Worm (Caenorhabditis elegans) whole organism, L1 larva: ENCODE measurements around the gene F54D5.15.

Source experiments
- C04F5.9 ChIP-seq: sonication (generic microtip); optimal IDR thresholded peaks from 2 replicates; lab custom pipeline; 2016; ENCODE audit warnings: missing genetic modification characterization, missing compliant biosample characterization
- C16A3.4 ChIP-seq: fragments of 150-350 bp; optimal IDR thresholded peaks from 2 replicates; lab custom pipeline; 2014; ENCODE audit warnings: missing biosample characterization, missing genetic modification characterization
- aly-2 ChIP-seq: fragments of 150-350 bp; optimal IDR thresholded peaks from 2 replicates; lab custom pipeline; 2014; ENCODE audit warnings: missing biosample characterization, missing genetic modification characterization
- ama-1 ChIP-seq: fragments of 150-350 bp; optimal IDR thresholded peaks from 2 replicates; lab custom pipeline; 2014
- ceh-63 ChIP-seq: fragments of 200-800 bp; sonication (Bioruptor generic); optimal IDR thresholded peaks from 2 replicates; lab custom pipeline; 2018; ENCODE audit warnings: mild to moderate bottlenecking, missing genetic modification characterization, missing compliant biosample characterization
- ceh-8 ChIP-seq: fragments of 200-800 bp; sonication (Bioruptor generic); optimal IDR thresholded peaks from 2 replicates; lab custom pipeline; 2018; ENCODE audit warnings: mild to moderate bottlenecking, missing genetic modification characterization, moderate library complexity, missing compliant biosample characterization
- ceh-82 ChIP-seq, 3 experiments: fragments of 150-350 bp in 1 of 3; sonication (generic microtip) in 2 of 3; optimal IDR thresholded peaks; 2 replicates each; lab custom pipeline; 2014 to 2017; ENCODE audit warnings: missing biosample characterization in 3 of 3, missing genetic modification characterization in 3 of 3
- dpl-1 ChIP-seq, 3 experiments: fragments of 150-350 bp in 2 of 3; sonication (generic microtip) in 1 of 3; optimal IDR thresholded peaks; 2 replicates each; lab custom pipeline; 2014 to 2017; ENCODE audit warnings: missing biosample characterization in 3 of 3, missing genetic modification characterization in 3 of 3, missing genetic modification reagents in 3 of 3
- dsc-1 ChIP-seq: sonication (generic microtip); optimal IDR thresholded peaks from 2 replicates; lab custom pipeline; 2016; ENCODE audit warnings: mild to moderate bottlenecking, missing genetic modification characterization, missing compliant biosample characterization
- efl-1 ChIP-seq, 4 experiments: fragments of 150-350 bp; optimal IDR thresholded peaks in 3 of 4; peaks in 1 of 4; 1 replicate in 1 of 4; 2 replicates in 3 of 4; lab custom pipeline; 2014; ENCODE audit warnings: missing biosample characterization in 2 of 4, missing genetic modification characterization in 2 of 4, missing genetic modification reagents in 2 of 4
- egl-13 ChIP-seq: sonication (generic microtip); optimal IDR thresholded peaks from 2 replicates; lab custom pipeline; 2016; ENCODE audit warnings: missing genotype, missing genetic modification reagents, missing genetic modification characterization, missing compliant biosample characterization
- elt-2 ChIP-seq: sonication (generic microtip); optimal IDR thresholded peaks from 2 replicates; lab custom pipeline; 2016; ENCODE audit warnings: missing genetic modification characterization, mild to moderate bottlenecking, inconsistent platforms, missing compliant biosample characterization, missing genetic modification reagents
- elt-3 ChIP-seq, 6 experiments: fragments of 150-350 bp in 1 of 6; sonication (generic microtip); optimal IDR thresholded peaks; 2 replicates each; lab custom pipeline; 2017 to 2018; ENCODE audit warnings: missing biosample characterization in 6 of 6, missing genetic modification characterization in 6 of 6, inconsistent platforms in 1 of 6
- fkh-4 ChIP-seq: sonication (generic microtip); optimal IDR thresholded peaks from 2 replicates; lab custom pipeline; 2016; ENCODE audit warnings: missing compliant biosample characterization, missing genetic modification characterization, borderline replicate concordance
- fkh-8 ChIP-seq: sonication (generic microtip); optimal IDR thresholded peaks from 2 replicates; lab custom pipeline; 2016; ENCODE audit warnings: mild to moderate bottlenecking, missing genetic modification characterization, missing compliant biosample characterization
- grh-1 ChIP-seq: fragments of 200-800 bp; sonication (Bioruptor generic); IDR thresholded peaks from 2 replicates; pipeline ENCODE4 v1.3.6; 2022; ENCODE audit warnings: missing genetic modification reagents, missing genetic modification characterization, missing compliant biosample characterization
- jun-1 ChIP-seq: fragments of 150-350 bp; optimal IDR thresholded peaks from 2 replicates; lab custom pipeline; 2014; ENCODE audit warnings: missing biosample characterization, missing genetic modification reagents, missing genetic modification characterization
- lin-15B ChIP-seq: fragments of 150-350 bp; sonication (generic microtip); optimal IDR thresholded peaks from 3 replicates; lab custom pipeline; 2014; ENCODE audit warnings: missing biosample characterization, missing genetic modification characterization
- lin-35 ChIP-seq, 2 experiments: fragments of 150-350 bp; optimal IDR thresholded peaks; 2 replicates each; lab custom pipeline; 2014; ENCODE audit warnings: missing biosample characterization in 2 of 2, missing genetic modification characterization in 2 of 2, missing genetic modification reagents in 2 of 2
- lir-3 ChIP-seq: sonication (generic microtip); optimal IDR thresholded peaks from 2 replicates; lab custom pipeline; 2016; ENCODE audit warnings: mild to moderate bottlenecking, missing genetic modification characterization, moderate library complexity, missing compliant biosample characterization; ENCODE audit not compliant: poor library complexity
- lsy-2 ChIP-seq, 2 experiments: fragments of 150-350 bp; optimal IDR thresholded peaks; 2 replicates each; lab custom pipeline; 2014; ENCODE audit warnings: missing biosample characterization in 2 of 2, missing genetic modification characterization in 2 of 2
- mef-2 ChIP-seq: fragments of 150-350 bp; optimal IDR thresholded peaks from 2 replicates; lab custom pipeline; 2014; ENCODE audit warnings: missing biosample characterization, missing genetic modification characterization
- nhr-12 ChIP-seq: sonication (generic microtip); optimal IDR thresholded peaks from 2 replicates; lab custom pipeline; 2017; ENCODE audit warnings: missing biosample characterization, missing genetic modification characterization
- nhr-20 ChIP-seq: sonication (generic microtip); optimal IDR thresholded peaks from 2 replicates; lab custom pipeline; 2016; ENCODE audit warnings: mild to moderate bottlenecking, missing genetic modification characterization, missing compliant biosample characterization
- nhr-28 ChIP-seq: fragments of 150-350 bp; optimal IDR thresholded peaks from 2 replicates; lab custom pipeline; 2014; ENCODE audit warnings: missing biosample characterization, missing genetic modification characterization
- nhr-47 ChIP-seq: sonication (generic microtip); optimal IDR thresholded peaks from 2 replicates; lab custom pipeline; 2016; ENCODE audit warnings: mild to moderate bottlenecking, missing genetic modification characterization, moderate library complexity, missing compliant biosample characterization
- nhr-71 ChIP-seq: sonication (generic microtip); optimal IDR thresholded peaks from 2 replicates; lab custom pipeline; 2016; ENCODE audit warnings: mild to moderate bottlenecking, missing genetic modification characterization, moderate library complexity, missing compliant biosample characterization
- nhr-90 ChIP-seq: sonication (generic microtip); optimal IDR thresholded peaks from 2 replicates; lab custom pipeline; 2016; ENCODE audit warnings: mild to moderate bottlenecking, missing genetic modification characterization, missing compliant biosample characterization; ENCODE audit not compliant: poor library complexity
- pag-3 ChIP-seq: sonication (generic microtip); optimal IDR thresholded peaks from 2 replicates; lab custom pipeline; 2017; ENCODE audit warnings: missing genetic modification characterization, mild to moderate bottlenecking, missing compliant biosample characterization, antibody characterized with exemption, borderline replicate concordance; ENCODE audit not compliant: insufficient read depth
- rnt-1 ChIP-seq: sonication (generic microtip); optimal IDR thresholded peaks from 2 replicates; lab custom pipeline; 2016; ENCODE audit warnings: mild to moderate bottlenecking, missing genetic modification characterization, moderate library complexity, missing compliant biosample characterization
- sptf-1 ChIP-seq: fragments of 150-350 bp; optimal IDR thresholded peaks from 2 replicates; lab custom pipeline; 2014; ENCODE audit warnings: missing biosample characterization, missing genetic modification characterization
- swsn-7 ChIP-seq: sonication (generic microtip); optimal IDR thresholded peaks from 2 replicates; lab custom pipeline; 2016; ENCODE audit warnings: missing genetic modification characterization, missing compliant biosample characterization
- unc-130 ChIP-seq: fragments of 150-350 bp; optimal IDR thresholded peaks from 2 replicates; lab custom pipeline; 2017; ENCODE audit warnings: missing biosample characterization, missing genetic modification characterization, inconsistent platforms
- unc-86 ChIP-seq: sonication (generic microtip); optimal IDR thresholded peaks from 2 replicates; lab custom pipeline; 2016; ENCODE audit warnings: missing genetic modification characterization, missing compliant biosample characterization
- unc-98 ChIP-seq: fragments of 200-800 bp; sonication (Bioruptor generic); IDR thresholded peaks from 2 replicates; pipeline ENCODE4 v1.3.6; 2022; ENCODE audit warnings: missing genetic modification characterization, missing compliant biosample characterization
- vab-15 ChIP-seq: sonication (generic microtip); optimal IDR thresholded peaks from 2 replicates; lab custom pipeline; 2017; ENCODE audit warnings: missing genotype, mild to moderate bottlenecking, missing genetic modification characterization, missing compliant biosample characterization
- zag-1 ChIP-seq: fragments of 150-350 bp; optimal IDR thresholded peaks from 2 replicates; lab custom pipeline; 2014; ENCODE audit warnings: missing biosample characterization, missing genetic modification characterization
- ztf-11 ChIP-seq, 2 experiments: sonication (generic microtip); optimal IDR thresholded peaks; 2 replicates each; lab custom pipeline; 2016 to 2017; ENCODE audit warnings: missing genetic modification characterization in 2 of 2, missing biosample characterization in 1 of 2, missing compliant biosample characterization in 1 of 2
- ztf-4 ChIP-seq: fragments of 150-350 bp; optimal IDR thresholded peaks from 2 replicates; lab custom pipeline; 2014; ENCODE audit warnings: missing biosample characterization, missing genetic modification characterization

F54D5.15 gene

DNA sequence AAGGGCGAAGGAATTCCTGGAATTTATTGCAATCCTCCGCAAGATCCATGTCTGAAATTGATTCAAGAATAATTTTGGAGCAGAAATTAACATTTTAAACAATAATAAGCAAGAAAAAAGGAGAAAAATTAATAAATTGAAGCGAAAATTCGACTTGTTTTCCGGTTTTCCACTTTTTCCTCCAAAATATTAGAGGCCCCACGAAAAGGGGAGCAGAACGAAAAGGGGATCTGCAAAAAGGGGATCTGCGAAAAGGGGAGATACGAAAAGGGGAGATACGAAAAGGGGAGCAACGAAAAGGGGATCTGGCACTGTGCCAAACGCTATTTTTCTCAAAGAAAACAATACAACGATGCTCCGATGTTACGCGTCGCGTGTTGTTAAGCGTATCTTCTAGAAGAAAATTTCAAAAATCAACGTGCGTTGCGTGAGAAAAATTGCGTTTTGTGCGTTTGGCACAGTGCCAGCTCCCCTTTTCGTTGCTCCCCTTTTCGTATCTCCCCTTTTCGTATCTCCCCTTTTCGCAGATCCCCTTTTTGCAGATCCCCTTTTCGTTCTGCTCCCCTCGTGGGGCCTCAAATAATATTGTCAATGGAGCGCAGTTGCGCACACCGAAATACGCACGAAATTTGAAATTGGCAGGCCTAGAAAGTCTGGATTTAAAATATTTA lies 29.5 kb downstream of the F54D5.15 start, which contains the start of gene Y62F5A.12 (continued):
- TF ChIP-seq elt-2 (peak; percentile 42), swsn-7 (tag; lab: Kevin White, UChicago) (peak; percentile 80), lsy-2 (tag; optimal IDR thresholded peaks at IDR 0.05; lab: Kevin White, UChicago) (peak; percentile 72 to 73), C16A3.4 (tag; lab: Kevin White, UChicago) (peak; percentile 71), C04F5.9 (tag; lab: Kevin White, UChicago) (peak; percentile 47), ztf-11 (tag; optimal IDR thresholded peaks at IDR 0.05; lab: Kevin White, UChicago) (peak in 1 of 2 experiments; percentile 94), nhr-20 (tag; lab: Kevin White, UChicago) (peak; percentile 86), jun-1 (tag; lab: Kevin White, UChicago) (peak; percentile 66), grh-1 (peak; percentile 58)

DNA sequence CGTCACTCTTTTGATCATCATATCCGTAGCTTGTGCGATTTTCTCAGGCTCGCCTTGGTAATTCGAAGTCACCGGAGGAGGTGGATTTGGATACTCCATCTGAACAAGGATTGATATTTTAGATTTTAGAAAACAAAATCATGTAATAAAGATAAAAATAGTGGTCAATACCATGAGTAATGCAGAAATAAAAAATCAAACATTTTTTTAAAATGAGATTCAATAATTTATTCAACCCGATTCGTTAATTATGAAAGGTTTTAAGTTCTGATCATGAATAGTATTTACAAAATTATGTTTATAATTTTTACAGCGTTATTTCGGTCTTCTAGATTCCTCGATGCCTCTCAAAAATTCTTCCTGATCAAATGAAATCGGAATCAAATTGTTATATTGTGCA lies 30.3 kb downstream of the F54D5.15 start, which contains the start of gene mdt-8:
TSS of gene mdt-8 (minus strand) at position 101 of the 400 bp plus-strand sequence.
- TF ChIP-seq dsc-1 (tag; lab: Kevin White, UChicago): no peak
- TF ChIP-seq nhr-90 (tag; lab: Kevin White, UChicago): no peak
- TF ChIP-seq nhr-28: no peak
- TF ChIP-seq ztf-11 (tag; optimal IDR thresholded peaks at IDR 0.05; lab: Kevin White, UChicago): no peak
- no peak for TF ChIP-seq lin-15B (tag; lab: Kevin White, UChicago)
- TF ChIP-seq ama-1 (lab: Kevin White, UChicago): no peak
- TF ChIP-seq vab-15 (tag; lab: Kevin White, UChicago): no peak
- no peak for TF ChIP-seq rnt-1 (tag; lab: Kevin White, UChicago)
- no peak for TF ChIP-seq pag-3 (tag; lab: Kevin White, UChicago)
- no peak for TF ChIP-seq ceh-63 (GFP tag; lab: Kevin White, UChicago)
- no peak for TF ChIP-seq nhr-71
- TF ChIP-seq unc-130 (tag; lab: Kevin White, UChicago): no peak
- no peak for TF ChIP-seq dpl-1 (GFP tag; optimal IDR thresholded peaks at IDR 0.05; lab: Kevin White, UChicago)
- no peak for TF ChIP-seq lir-3

DNA sequence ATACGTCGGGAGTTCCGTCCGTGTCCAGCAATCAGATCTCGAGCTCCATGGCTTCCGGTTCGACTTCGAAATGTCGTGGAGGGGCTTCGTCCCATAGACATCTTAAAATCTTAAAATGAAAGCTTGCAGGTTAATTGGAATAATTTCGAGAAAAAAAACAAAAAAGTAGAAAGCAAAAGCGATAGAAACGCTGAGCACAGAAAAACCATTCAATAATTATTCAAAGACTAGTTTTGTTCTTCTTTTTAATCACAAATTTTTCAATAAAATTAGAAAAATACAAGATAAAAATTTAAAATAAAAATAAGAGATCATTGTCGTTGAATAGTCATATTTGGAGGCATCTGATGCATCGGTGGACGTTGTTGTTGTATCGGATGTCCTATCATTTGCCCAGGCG lies 37.1 kb downstream of the F54D5.15 start, which contains the start of gene age-1:
TSS of gene age-1 (minus strand) at position 101 of the 400 bp plus-strand sequence.
- TF ChIP-seq sptf-1 (tag; lab: Kevin White, UChicago) (no peak), C04F5.9 (tag; lab: Kevin White, UChicago) (no peak), zag-1 (tag; lab: Kevin White, UChicago) (no peak), ceh-8 (GFP tag; lab: Kevin White, UChicago) (no peak), ztf-11 (tag; optimal IDR thresholded peaks at IDR 0.05; lab: Kevin White, UChicago) (no peak)

DNA sequence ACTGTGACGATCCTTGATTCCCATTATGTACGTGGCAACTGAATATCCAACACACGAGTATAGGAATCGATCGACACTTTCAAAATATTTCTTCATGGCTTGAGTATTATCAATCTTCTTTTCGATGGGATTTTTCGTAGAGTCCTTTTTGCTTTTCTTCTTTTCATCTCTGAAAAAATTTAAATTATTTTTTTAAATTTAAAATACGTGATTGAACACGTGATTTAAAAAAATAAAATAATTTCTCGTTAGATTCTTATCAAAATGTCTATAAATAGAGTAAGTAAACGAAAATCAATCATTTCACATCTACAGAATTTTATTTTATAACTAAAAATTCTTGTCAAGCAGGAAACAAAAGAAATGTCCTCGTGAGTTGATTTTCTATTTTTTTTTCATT lies 42.7 kb downstream of the F54D5.15 start, which contains the start of gene Y62F5A.10:
TSS of gene Y62F5A.10 (plus strand) at position 301 of the 400 bp plus-strand sequence.
- TF ChIP-seq pag-3 (tag; lab: Kevin White, UChicago): no peak
- TF ChIP-seq ztf-4 (tag; lab: Kevin White, UChicago): no peak
- TF ChIP-seq ceh-82 (tag; optimal IDR thresholded peaks at IDR 0.05; lab: Kevin White, UChicago): no peak
- no peak for TF ChIP-seq nhr-12 (tag; lab: Kevin White, UChicago)
- no peak for TF ChIP-seq dsc-1 (tag; lab: Kevin White, UChicago)
- no peak for TF ChIP-seq aly-2 (tag; lab: Kevin White, UChicago)
- TF ChIP-seq fkh-4 (tag; lab: Kevin White, UChicago): no peak
- no peak for TF ChIP-seq sptf-1 (tag; lab: Kevin White, UChicago)
- no peak for TF ChIP-seq egl-13 (tag; lab: Kevin White, UChicago)
- TF ChIP-seq fkh-8 (tag; lab: Kevin White, UChicago): no peak
- TF ChIP-seq elt-3 (tag; optimal IDR thresholded peaks at IDR 0.05; lab: Kevin White, UChicago): no peak
- TF ChIP-seq unc-86 (tag; lab: Kevin White, UChicago): no peak
- TF ChIP-seq grh-1: no peak
- no peak for TF ChIP-seq efl-1 (optimal IDR thresholded peaks at IDR 0.05; lab: Kevin White, UChicago)
- TF ChIP-seq efl-1 (GFP tag; optimal IDR thresholded peaks at IDR 0.05 in 1 of 2; lab: Kevin White, UChicago): no peak
- TF ChIP-seq unc-130 (tag; lab: Kevin White, UChicago): no peak
- TF ChIP-seq mef-2 (tag; lab: Kevin White, UChicago): no peak
- no peak for TF ChIP-seq lin-35 (GFP tag; optimal IDR thresholded peaks at IDR 0.05; lab: Kevin White, UChicago)
- TF ChIP-seq unc-98 (GFP tag; lab: Robert Waterston, UW): no peak
- TF ChIP-seq C16A3.4 (tag; lab: Kevin White, UChicago): no peak
- TF ChIP-seq nhr-47 (tag; lab: Kevin White, UChicago): no peak
- TF ChIP-seq, all 84 proteins: peak for 0
